Worm (Caenorhabditis elegans) whole organism, L3 larva: ENCODE data around the gene fbxb-5.

Experiments
- aly-2 ChIP-seq: fragments of 150-350 bp; optimal IDR thresholded peaks from 2 replicates; lab custom pipeline; 2014; ENCODE audit warnings: missing biosample characterization, missing genetic modification characterization
- ceh-82 ChIP-seq: fragments of 150-350 bp; optimal IDR thresholded peaks from 2 replicates; lab custom pipeline; 2014; ENCODE audit warnings: missing biosample characterization, missing genetic modification characterization
- nhr-237 ChIP-seq: fragments of 150-350 bp; optimal IDR thresholded peaks from 2 replicates; lab custom pipeline; 2014; ENCODE audit warnings: missing biosample characterization, missing genetic modification characterization
- pqm-1 ChIP-seq: fragments of 150-350 bp; optimal IDR thresholded peaks from 2 replicates; lab custom pipeline; 2017; ENCODE audit warnings: missing biosample characterization, missing genetic modification characterization, inconsistent platforms
- skn-1 ChIP-seq: fragments of 150-350 bp; optimal IDR thresholded peaks from 2 replicates; lab custom pipeline; 2014; ENCODE audit warnings: missing biosample characterization, missing genetic modification characterization
- unc-62 ChIP-seq: fragments of 150-350 bp; sonication (generic microtip); optimal IDR thresholded peaks from 4 replicates; lab custom pipeline; 2014; ENCODE audit warnings: missing biosample characterization, missing genetic modification reagents, missing genetic modification characterization

ce11 chrII:1763072-1763471 lies 40.8 kb upstream of the fbxb-5 start, which contains the start of gene math-28:
- no peak for TF ChIP-seq pqm-1
- no peak for TF ChIP-seq aly-2 (tag; lab: Kevin White, UChicago)
- TF ChIP-seq ceh-82 (tag; lab: Kevin White, UChicago), result no peak
- no peak for TF ChIP-seq skn-1
- TF ChIP-seq unc-62 (GFP tag; lab: Kevin White, UChicago), result no peak
- TF ChIP-seq nhr-237 (tag; lab: Kevin White, UChicago), result no peak
